Worm (Caenorhabditis elegans): ENCODE data around the gene pitr-5.

The pitr-5 gene

ce11 chrV:7150570-7150969 lies 34.1 kb upstream of the pitr-5 start, which contains the start of gene F10D2.8:
Gene F10D2.8, minus strand, starts transcription at chrV:7150714.
- no peak for TF ChIP-seq F39B2.1 (GFP tag; IDR thresholded peaks at IDR 0.05)
- peak; percentile 76 for TF ChIP-seq nhr-80 (tag; optimal IDR thresholded peaks at IDR 0.05)
- TF ChIP-seq pbrm-1 (GFP tag; IDR thresholded peaks at IDR 0.05): no peak

- TF ChIP-seq ceh-58 (GFP tag; IDR thresholded peaks at IDR 0.05): no peak
- no peak for TF ChIP-seq hlh-12 (tag; optimal IDR thresholded peaks at IDR 0.05)
- TF ChIP-seq B0019.2 (GFP tag; conservative IDR thresholded peaks at IDR 0.05): no peak
- TF ChIP-seq ceh-27 (GFP tag; optimal IDR thresholded peaks at IDR 0.05): no peak
- TF ChIP-seq dpff-1 (tag; optimal IDR thresholded peaks at IDR 0.05): no peak
- no peak for TF ChIP-seq hrde-1 (tag; optimal IDR thresholded peaks at IDR 0.05; ENCODE audit: borderline replicate concordance)
- no peak for TF ChIP-seq D2030.7 (GFP tag; IDR thresholded peaks at IDR 0.05)
- TF ChIP-seq lag-1 (GFP tag; IDR thresholded peaks at IDR 0.05): no peak
- no peak for TF ChIP-seq somi-1 (GFP tag; optimal IDR thresholded peaks at IDR 0.05)
- no peak for TF ChIP-seq snpc-1.1 (tag; optimal IDR thresholded peaks at IDR 0.05; ENCODE audit: insufficient read depth)
- no peak for TF ChIP-seq madf-6 (GFP tag; IDR thresholded peaks at IDR 0.05)
- no peak for TF ChIP-seq lsl-1 (GFP tag; optimal IDR thresholded peaks at IDR 0.05)
Observed at ce11 chrV:7153046-7153445, 31.6 kb upstream of the pitr-5 start, which contains the start of gene fat-7. Gene fat-7, minus strand, starts transcription at chrV:7153146.

ce11 chrV:7156079-7156478 lies 28.6 kb upstream of the pitr-5 start, which contains the start of gene F10D2.10:
Gene F10D2.10, minus strand, starts transcription at chrV:7156179.
- TF ChIP-seq F49E8.2 (tag; optimal IDR thresholded peaks at IDR 0.05; ENCODE audit: insufficient read depth): no peak
- TF ChIP-seq lir-1 (GFP tag; conservative IDR thresholded peaks at IDR 0.05): no peak
- no peak for TF ChIP-seq let-607 (tag; optimal IDR thresholded peaks at IDR 0.05)
- no peak for TF ChIP-seq aptf-3 (GFP tag; IDR thresholded peaks at IDR 0.05)
- no peak for TF ChIP-seq ekl-4 (GFP tag; IDR thresholded peaks at IDR 0.05)

ce11 chrV:7157089-7157488 lies 27.6 kb upstream of the pitr-5 start, which contains the start of gene ugt-39:
Gene ugt-39, plus strand, starts transcription at chrV:7157142.
- TF ChIP-seq hsf-1 (GFP tag; IDR thresholded peaks at IDR 0.05) (no peak), ztf-6 (GFP tag; IDR thresholded peaks at IDR 0.05) (no peak), unc-62 (GFP tag; optimal IDR thresholded peaks at IDR 0.05) (peak; percentile 14), rpc-1 (optimal IDR thresholded peaks at IDR 0.05) (no peak), rpc-1 (tag; optimal IDR thresholded peaks at IDR 0.05) (no peak), mes-4 (tag; optimal IDR thresholded peaks at IDR 0.05) (no peak), mxl-1 (tag; optimal IDR thresholded peaks at IDR 0.05) (no peak), C17E4.6 (GFP tag; IDR thresholded peaks at IDR 0.05) (no peak), nhr-80 (tag; optimal IDR thresholded peaks at IDR 0.05) (peak; percentile 76), ztf-28 (GFP tag; IDR thresholded peaks at IDR 0.05) (no peak), dox-1 (GFP tag; IDR thresholded peaks at IDR 0.05) (no peak), Y53G8AR.9 (GFP tag; conservative IDR thresholded peaks at IDR 0.05) (no peak), ceh-91 (GFP tag; IDR thresholded peaks at IDR 0.05) (no peak), attf-5 (GFP tag; optimal IDR thresholded peaks at IDR 0.05) (no peak), F55B11.4 (tag; optimal IDR thresholded peaks at IDR 0.05; ENCODE audit: borderline replicate concordance, insufficient read depth) (no peak), ceh-79 (tag; optimal IDR thresholded peaks at IDR 0.05) (no peak), hrde-1 (tag; optimal IDR thresholded peaks at IDR 0.05; ENCODE audit: borderline replicate concordance) (no peak)
